Worm (Caenorhabditis elegans) whole organism, L4 larva: ENCODE measurements around the gene T10F2.5.

ENCODE experiments used
- aly-2 ChIP-seq: sonication (generic microtip); optimal IDR thresholded peaks from 2 replicates; lab custom pipeline; 2018; ENCODE audit warnings: missing biosample characterization, missing genetic modification characterization
- dpl-1 ChIP-seq: fragments of 150-350 bp; optimal IDR thresholded peaks from 2 replicates; lab custom pipeline; 2014; ENCODE audit warnings: missing biosample characterization, missing genetic modification reagents, missing genetic modification characterization
- dve-1 ChIP-seq: sonication (generic microtip); optimal IDR thresholded peaks from 2 replicates; lab custom pipeline; 2017; ENCODE audit warnings: antibody characterized with exemption, mild to moderate bottlenecking, missing genetic modification characterization, missing compliant biosample characterization; ENCODE audit not compliant: insufficient read depth
- fkh-10 ChIP-seq: fragments of 150-350 bp; optimal IDR thresholded peaks from 2 replicates; lab custom pipeline; 2014; ENCODE audit warnings: missing biosample characterization, missing genetic modification reagents, missing genetic modification characterization
- fos-1 ChIP-seq: fragments of 150-350 bp; optimal IDR thresholded peaks from 2 replicates; lab custom pipeline; 2014; ENCODE audit warnings: missing biosample characterization, missing genetic modification characterization
- nhr-11 ChIP-seq: fragments of 150-350 bp; optimal IDR thresholded peaks from 2 replicates; lab custom pipeline; 2014; ENCODE audit warnings: missing biosample characterization, missing genetic modification characterization
- nhr-237 ChIP-seq: sonication (generic microtip); optimal IDR thresholded peaks from 2 replicates; lab custom pipeline; 2017; ENCODE audit warnings: missing biosample characterization, missing genetic modification characterization
- pqm-1 ChIP-seq: sonication (generic microtip); optimal IDR thresholded peaks from 2 replicates; lab custom pipeline; 2017; ENCODE audit warnings: missing biosample characterization, missing genetic modification characterization
- snpc-4 ChIP-seq: fragments of 150-350 bp; optimal IDR thresholded peaks from 2 replicates; lab custom pipeline; 2014; ENCODE audit warnings: missing biosample characterization, missing genetic modification characterization
- unc-62 ChIP-seq, 3 experiments: fragments of 150-350 bp in 1 of 3; sonication (generic microtip); optimal IDR thresholded peaks in 2 of 3; peaks in 1 of 3; 1 replicate in 1 of 3; 2 replicates in 2 of 3; lab custom pipeline; 2014 to 2017; ENCODE audit warnings: missing biosample characterization in 3 of 3, missing genetic modification characterization in 3 of 3, missing genetic modification reagents in 3 of 3, missing genotype in 1 of 3
- ztf-11 ChIP-seq: fragments of 150-350 bp; optimal IDR thresholded peaks from 2 replicates; lab custom pipeline; 2014; ENCODE audit warnings: missing biosample characterization, missing genetic modification characterization

DNA sequence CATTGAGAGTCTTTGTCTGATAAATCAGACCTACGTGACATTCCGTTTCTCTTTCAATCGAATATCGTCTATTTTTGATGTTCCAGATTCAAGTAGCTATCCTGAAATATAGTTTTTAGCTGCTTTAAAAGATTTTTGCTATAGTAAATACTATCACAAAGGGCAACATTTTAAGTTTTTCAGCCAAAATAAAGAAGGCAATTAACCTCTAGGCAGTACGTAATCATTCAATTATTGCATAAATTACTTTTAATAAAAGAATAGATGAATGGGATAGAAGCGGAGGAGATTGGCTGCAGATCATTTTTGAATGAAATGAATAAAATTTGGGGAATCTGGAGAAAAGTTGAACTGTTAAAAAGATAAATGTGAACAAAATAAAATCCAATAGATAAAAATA lies 10.3 kb upstream of the T10F2.5 start, which contains the start of gene ulp-1:
- no peak for TF ChIP-seq nhr-237 (tag; lab: Kevin White, UChicago)
- TF ChIP-seq snpc-4 (tag; lab: Kevin White, UChicago): no peak
- TF ChIP-seq dve-1 (tag; lab: Kevin White, UChicago): no peak
- no peak for TF ChIP-seq pqm-1 (tag; lab: Kevin White, UChicago)
- no peak for TF ChIP-seq nhr-11 (tag; lab: Kevin White, UChicago)
- TF ChIP-seq dpl-1 (GFP tag; lab: Kevin White, UChicago): no peak
- no peak for TF ChIP-seq fos-1 (tag; lab: Kevin White, UChicago)
- no peak for TF ChIP-seq unc-62 (GFP tag; optimal IDR thresholded peaks at IDR 0.05 in 1 of 2; lab: Kevin White, UChicago)
- no peak for TF ChIP-seq unc-62 (tag; optimal IDR thresholded peaks at IDR 0.05; lab: Kevin White, UChicago)
- no peak for TF ChIP-seq ztf-11 (tag; lab: Kevin White, UChicago)
- TF ChIP-seq aly-2 (tag; lab: Kevin White, UChicago): no peak
- TF ChIP-seq fkh-10 (GFP tag; lab: Kevin White, UChicago): no peak
